Fruit fly (Drosophila melanogaster) whole organism, embryonic: ENCODE measurements around the gene CG31804.

ENCODE experiments used
- CG10147 ChIP-seq: fragments of 200-800 bp; sonication (Bioruptor generic); optimal IDR thresholded peaks from 2 replicates; lab custom pipeline; 2019; ENCODE audit warnings: missing biosample characterization, mild to moderate bottlenecking, missing genetic modification characterization, moderate library complexity
- CG10654 ChIP-seq: fragments of 200-800 bp; sonication (Bioruptor generic); optimal IDR thresholded peaks from 2 replicates; lab custom pipeline; 2016; ENCODE audit warnings: missing biosample characterization, missing genetic modification characterization
- CG11696 ChIP-seq: fragments of 200-800 bp; sonication (Bioruptor generic); IDR thresholded peaks from 2 replicates; pipeline ENCODE4 v1.3.6; 2022; ENCODE audit warnings: missing biosample characterization, missing genetic modification characterization
- CG12299 ChIP-seq: fragments of 200-800 bp; sonication (Bioruptor generic); optimal IDR thresholded peaks from 2 replicates; lab custom pipeline; 2018; ENCODE audit warnings: missing biosample characterization, mild to moderate bottlenecking, missing genetic modification characterization
- CG12744 ChIP-seq: fragments of 200-800 bp; sonication (Bioruptor generic); optimal IDR thresholded peaks from 2 replicates; lab custom pipeline; 2016; ENCODE audit warnings: missing biosample characterization, missing genetic modification characterization
- CG13775 ChIP-seq: fragments of 200-800 bp; sonication (Bioruptor generic); optimal IDR thresholded peaks from 3 replicates; lab custom pipeline; 2017; ENCODE audit warnings: missing biosample characterization, mild to moderate bottlenecking, missing genetic modification characterization
- CG16813 ChIP-seq: fragments of 200-800 bp; sonication (Bioruptor generic); IDR thresholded peaks from 3 replicates; pipeline ENCODE4 v1.3.6; 2022; ENCODE audit warnings: missing biosample characterization, missing genetic modification characterization; ENCODE audit not compliant: partially characterized antibody
- CG17328 ChIP-seq: fragments of 200-800 bp; sonication (Bioruptor generic); IDR thresholded peaks from 2 replicates; pipeline ENCODE4 v1.3.6; 2022; ENCODE audit warnings: missing biosample characterization, missing genetic modification characterization
- CG1792 ChIP-seq: fragments of 200-800 bp; sonication (Bioruptor generic); optimal IDR thresholded peaks from 2 replicates; lab custom pipeline; 2016; ENCODE audit warnings: missing biosample characterization, missing genetic modification characterization
- CG2202 ChIP-seq: fragments of 200-800 bp; sonication (Bioruptor generic); optimal IDR thresholded peaks from 2 replicates; lab custom pipeline; 2018; ENCODE audit warnings: missing biosample characterization, mild to moderate bottlenecking, missing genetic modification characterization
- CG5953 ChIP-seq: fragments of 200-800 bp; sonication (Bioruptor generic); IDR thresholded peaks from 2 replicates; pipeline ENCODE4 v1.3.6; 2022; ENCODE audit warnings: missing biosample characterization, missing genetic modification characterization
- CG6254 ChIP-seq: fragments of 200-800 bp; sonication (Bioruptor generic); optimal IDR thresholded peaks from 3 replicates; lab custom pipeline; 2017; ENCODE audit warnings: mild to moderate bottlenecking, missing biosample characterization, missing genetic modification reagents, missing genetic modification characterization
- CG6683 ChIP-seq: fragments of 200-800 bp; sonication (Bioruptor generic); optimal IDR thresholded peaks from 2 replicates; lab custom pipeline; 2017; ENCODE audit warnings: missing biosample characterization, mild to moderate bottlenecking, missing genetic modification characterization, missing genetic modification reagents
- CG6765 ChIP-seq: fragments of 200-800 bp; sonication (Bioruptor generic); optimal IDR thresholded peaks from 3 replicates; lab custom pipeline; 2017; ENCODE audit warnings: missing biosample characterization, mild to moderate bottlenecking, missing genetic modification characterization
- CG8089 ChIP-seq: fragments of 200-800 bp; sonication (Bioruptor generic); optimal IDR thresholded peaks from 3 replicates; lab custom pipeline; 2016; ENCODE audit warnings: missing biosample characterization, missing genetic modification characterization
- CG8281 ChIP-seq: fragments of 200-800 bp; sonication (Bioruptor generic); optimal IDR thresholded peaks from 2 replicates; lab custom pipeline; 2018; ENCODE audit warnings: missing biosample characterization, mild to moderate bottlenecking, missing genetic modification characterization, moderate library complexity
- CG8944 ChIP-seq: fragments of 200-800 bp; sonication (Bioruptor generic); optimal IDR thresholded peaks from 3 replicates; lab custom pipeline; 2016; ENCODE audit warnings: missing biosample characterization, missing genetic modification characterization
- CG9437 ChIP-seq: fragments of 200-800 bp; sonication (Bioruptor generic); optimal IDR thresholded peaks from 2 replicates; lab custom pipeline; 2018; ENCODE audit warnings: missing biosample characterization, mild to moderate bottlenecking, missing genetic modification characterization
- CG9876 ChIP-seq: fragments of 200-800 bp; sonication (Bioruptor generic); optimal IDR thresholded peaks from 2 replicates; lab custom pipeline; 2016; ENCODE audit warnings: missing biosample characterization, missing genetic modification characterization
- CG9932 ChIP-seq: fragments of 200-800 bp; sonication (Bioruptor generic); IDR thresholded peaks from 2 replicates; pipeline ENCODE4 v1.3.6; 2022; ENCODE audit warnings: missing biosample characterization, missing genetic modification characterization
- Camta ChIP-seq: fragments of 200-800 bp; sonication (Bioruptor generic); optimal IDR thresholded peaks from 2 replicates; lab custom pipeline; 2016; ENCODE audit warnings: missing biosample characterization, missing genetic modification characterization
- Dad ChIP-seq: fragments of 200-800 bp; sonication (Bioruptor generic); optimal IDR thresholded peaks from 3 replicates; lab custom pipeline; 2016; ENCODE audit warnings: missing biosample characterization, missing genetic modification characterization
- Deaf1 ChIP-seq: fragments of 200-800 bp; optimal IDR thresholded peaks from 3 replicates; lab custom pipeline; 2019; ENCODE audit warnings: missing biosample characterization, mild to moderate bottlenecking, missing genetic modification characterization, moderate library complexity
- Dip2 ChIP-seq: fragments of 200-800 bp; sonication (Bioruptor generic); IDR thresholded peaks from 2 replicates; pipeline ENCODE4 v1.3.6; 2022; ENCODE audit warnings: missing biosample characterization, missing genetic modification characterization
- Doc3 ChIP-seq: fragments of 200-800 bp; sonication (Bioruptor generic); IDR thresholded peaks from 3 replicates; pipeline ENCODE4 v1.3.6; 2022; ENCODE audit warnings: missing biosample characterization, missing genetic modification characterization; ENCODE audit not compliant: partially characterized antibody
- HHEX ChIP-seq: fragments of 200-800 bp; sonication (Bioruptor generic); optimal IDR thresholded peaks from 3 replicates; lab custom pipeline; 2017; ENCODE audit warnings: missing biosample characterization, mild to moderate bottlenecking, missing genetic modification characterization, missing genetic modification reagents
- Hr3 ChIP-seq: fragments of 200-800 bp; sonication (Bioruptor generic); optimal IDR thresholded peaks from 3 replicates; lab custom pipeline; 2016; ENCODE audit warnings: missing biosample characterization, missing genetic modification characterization
- Lpt ChIP-seq: fragments of >200 bp; optimal IDR thresholded peaks from 2 replicates; lab custom pipeline; 2018; ENCODE audit warnings: missing biosample characterization, missing genetic modification characterization
- Max ChIP-seq: fragments of 200-800 bp; sonication (Bioruptor generic); optimal IDR thresholded peaks from 2 replicates; lab custom pipeline; 2016; ENCODE audit warnings: missing biosample characterization, mild to moderate bottlenecking, missing genetic modification characterization
- Opbp ChIP-seq: fragments of 200-800 bp; sonication (Bioruptor generic); IDR thresholded peaks from 3 replicates; pipeline ENCODE4 v1.3.6; 2022; ENCODE audit warnings: missing biosample characterization, missing genetic modification characterization; ENCODE audit not compliant: partially characterized antibody
- Poxn ChIP-seq: fragments of 200-800 bp; sonication (Bioruptor generic); IDR thresholded peaks from 2 replicates; pipeline ENCODE4 v1.3.6; 2022; ENCODE audit warnings: missing biosample characterization, missing genetic modification characterization
- Six4 ChIP-seq: fragments of 200-800 bp; sonication (Bioruptor generic); optimal IDR thresholded peaks from 2 replicates; lab custom pipeline; 2016; ENCODE audit warnings: missing biosample characterization, missing genetic modification characterization
- Tbp ChIP-seq: fragments of >200 bp; optimal IDR thresholded peaks from 2 replicates; lab custom pipeline; 2018; ENCODE audit warnings: missing biosample characterization, missing genetic modification characterization
- Trl ChIP-seq, 3 experiments: fragments of >200 bp in 2 of 3; fragments of 200-800 bp in 1 of 3; sonication (Bioruptor generic) in 1 of 3; optimal IDR thresholded peaks; 2 replicates in 1 of 3; 3 replicates in 2 of 3; lab custom pipeline; 2016 to 2017; ENCODE audit warnings: missing biosample characterization in 1 of 3, missing genetic modification characterization in 1 of 3
- bbx ChIP-seq: fragments of 200-800 bp; sonication (Bioruptor generic); IDR thresholded peaks from 2 replicates; pipeline ENCODE4 v1.3.6; 2022; ENCODE audit warnings: missing biosample characterization, missing genetic modification characterization; ENCODE audit not compliant: partially characterized antibody
- croc ChIP-seq: fragments of 200-800 bp; sonication (Bioruptor generic); conservative IDR thresholded peaks from 3 replicates; pipeline ENCODE4 v1.3.6; 2022; ENCODE audit warnings: missing biosample characterization, missing genetic modification characterization
- danr ChIP-seq: fragments of 200-800 bp; sonication (Bioruptor generic); IDR thresholded peaks from 2 replicates; pipeline ENCODE4 v1.3.6; 2022; ENCODE audit warnings: missing biosample characterization, missing genetic modification characterization
- en ChIP-seq: fragments of 200-800 bp; sonication (Bioruptor generic); optimal IDR thresholded peaks from 2 replicates; lab custom pipeline; 2016; ENCODE audit warnings: missing biosample characterization, missing genetic modification characterization
- fu2 ChIP-seq: fragments of 200-800 bp; sonication (Bioruptor generic); optimal IDR thresholded peaks from 2 replicates; lab custom pipeline; 2016; ENCODE audit warnings: missing biosample characterization, missing genetic modification characterization
- gcm2 ChIP-seq: fragments of 200-800 bp; sonication (Bioruptor generic); optimal IDR thresholded peaks from 2 replicates; lab custom pipeline; 2016; ENCODE audit warnings: missing biosample characterization, missing genetic modification characterization
- gem ChIP-seq: fragments of 200-800 bp; sonication (Bioruptor generic); optimal IDR thresholded peaks from 2 replicates; lab custom pipeline; 2019; ENCODE audit warnings: missing biosample characterization, mild to moderate bottlenecking, missing genetic modification characterization, moderate library complexity
- grn ChIP-seq: fragments of 200-800 bp; sonication (Bioruptor generic); optimal IDR thresholded peaks from 3 replicates; lab custom pipeline; 2017; ENCODE audit warnings: missing biosample characterization, missing genetic modification characterization
- insv ChIP-seq, 2 experiments: fragments of 200-800 bp; sonication (Bioruptor generic); optimal IDR thresholded peaks; 3 replicates each; lab custom pipeline; 2016 to 2018; ENCODE audit warnings: missing biosample characterization in 2 of 2, missing genetic modification characterization in 2 of 2
- kni ChIP-seq: fragments of 200-800 bp; sonication (Bioruptor generic); optimal IDR thresholded peaks from 3 replicates; lab custom pipeline; 2017; ENCODE audit warnings: mild to moderate bottlenecking, missing biosample characterization, missing genetic modification reagents, missing genetic modification characterization
- knrl ChIP-seq: fragments of 200-800 bp; sonication (Bioruptor generic); IDR thresholded peaks from 3 replicates; pipeline ENCODE4 v1.3.6; 2022; ENCODE audit warnings: missing biosample characterization, missing genetic modification characterization; ENCODE audit not compliant: partially characterized antibody
- nmo ChIP-seq: fragments of 200-800 bp; sonication (Bioruptor generic); optimal IDR thresholded peaks from 2 replicates; lab custom pipeline; 2018; ENCODE audit warnings: missing biosample characterization, mild to moderate bottlenecking, missing genetic modification characterization, moderate library complexity
- pnt ChIP-seq: fragments of 200-800 bp; sonication (Bioruptor generic); optimal IDR thresholded peaks from 3 replicates; lab custom pipeline; 2016; ENCODE audit warnings: missing biosample characterization, missing genetic modification characterization
- salm ChIP-seq: fragments of 200-800 bp; sonication (Bioruptor generic); optimal IDR thresholded peaks from 2 replicates; lab custom pipeline; 2018; ENCODE audit warnings: missing biosample characterization, mild to moderate bottlenecking, missing genetic modification characterization
- slou ChIP-seq: fragments of 200-800 bp; sonication (Bioruptor generic); optimal IDR thresholded peaks from 3 replicates; lab custom pipeline; 2016; ENCODE audit warnings: missing biosample characterization, missing genetic modification characterization
- tgo ChIP-seq: fragments of 200-800 bp; sonication (Bioruptor generic); IDR thresholded peaks from 3 replicates; pipeline ENCODE4 v1.3.6; 2022; ENCODE audit warnings: missing biosample characterization, missing genetic modification characterization

Gene CG31804

dm6 chr2L:17387735-17388367 lies 24.6 kb downstream of the CG31804 start (continued):
- 0 out of 2 replicates have a peak, but pooled peaks have one; percentile 21 for TF ChIP-seq CG5953 (GFP tag; lab: Robert Waterston, UW)
- peak; percentile 22 for TF ChIP-seq HHEX (GFP tag; lab: Kevin White, UChicago)
- peak; percentile 10 for TF ChIP-seq gem
- no peak for TF ChIP-seq CG12744 (GFP tag; lab: Kevin White, UChicago)
- TF ChIP-seq CG11696 (GFP tag; lab: Robert Waterston, UW): no peak
- no peak for TF ChIP-seq slou
- no peak for TF ChIP-seq CG9932
- no peak for TF ChIP-seq nmo (GFP tag; lab: Kevin White, UChicago)
- no peak for TF ChIP-seq salm (tag; lab: Kevin White, UChicago)
- no peak for TF ChIP-seq fu2 (GFP tag; lab: Kevin White, UChicago)
- TF ChIP-seq Opbp (GFP tag; lab: Robert Waterston, UW): no peak
- TF ChIP-seq insv (GFP tag; optimal IDR thresholded peaks at IDR 0.05; lab: Kevin White, UChicago): no peak
- TF ChIP-seq Max (GFP tag; lab: Kevin White, UChicago): no peak
- peak; percentile 5 for TF ChIP-seq CG1792 (GFP tag; lab: Kevin White, UChicago)
- TF ChIP-seq CG17328: no peak
- TF ChIP-seq CG8944 (GFP tag; lab: Kevin White, UChicago): no peak
- no peak for TF ChIP-seq CG6254 (GFP tag; lab: Kevin White, UChicago)
- no peak for TF ChIP-seq danr
- TF ChIP-seq CG6683 (GFP tag; lab: Kevin White, UChicago): no peak
- TF ChIP-seq Doc3: no peak
- TF ChIP-seq Dip2 (GFP tag; lab: Robert Waterston, UW): no peak
- TF ChIP-seq bbx: no peak
- no peak for TF ChIP-seq Tbp (GFP tag; lab: Kevin White, UChicago)
- TF ChIP-seq Trl (optimal IDR thresholded peaks at IDR 0.05; lab: Kevin White, UChicago): no peak
- no peak for TF ChIP-seq Trl (GFP tag; optimal IDR thresholded peaks at IDR 0.05; lab: Kevin White, UChicago)
- TF ChIP-seq Poxn: no peak
- TF ChIP-seq CG8281 (tag; lab: Kevin White, UChicago): no peak
- TF ChIP-seq CG8089 (GFP tag; lab: Kevin White, UChicago): no peak
- TF ChIP-seq Camta (GFP tag; lab: Kevin White, UChicago): no peak
- no peak for TF ChIP-seq knrl (GFP tag; lab: Robert Waterston, UW)
- no peak for TF ChIP-seq CG12299 (tag; lab: Kevin White, UChicago)
- peak; percentile 19 for TF ChIP-seq CG6765 (GFP tag; lab: Kevin White, UChicago)
- no peak for TF ChIP-seq Deaf1
- TF ChIP-seq gcm2 (GFP tag; lab: Kevin White, UChicago): no peak
- no peak for TF ChIP-seq tgo (GFP tag; lab: Robert Waterston, UW)
- TF ChIP-seq CG2202 (tag; lab: Kevin White, UChicago): no peak
- no peak for TF ChIP-seq CG13775 (GFP tag; lab: Kevin White, UChicago)
- TF ChIP-seq Hr3 (GFP tag; lab: Kevin White, UChicago): no peak
- TF ChIP-seq grn (GFP tag; lab: Kevin White, UChicago): peak; percentile 5
- TF ChIP-seq CG10147 (GFP tag; lab: Kevin White, UChicago): no peak
- TF ChIP-seq en (GFP tag; lab: Kevin White, UChicago): no peak
- TF ChIP-seq croc (GFP tag; lab: Robert Waterston, UW): no peak
- no peak for TF ChIP-seq CG9876 (GFP tag; lab: Kevin White, UChicago)
- TF ChIP-seq kni (GFP tag; lab: Kevin White, UChicago): no peak
- TF ChIP-seq Lpt (GFP tag; lab: Kevin White, UChicago): no peak
- TF ChIP-seq CG9437 (GFP tag; lab: Kevin White, UChicago): no peak
- TF ChIP-seq CG16813 (GFP tag; lab: Robert Waterston, UW): no peak
- TF ChIP-seq pnt: no peak
- no peak for TF ChIP-seq Dad (GFP tag; lab: Kevin White, UChicago)
- no peak for TF ChIP-seq CG10654 (GFP tag; lab: Kevin White, UChicago)
- TF ChIP-seq Six4: no peak
